Worm (Caenorhabditis elegans) whole organism, mixed stage, embryonic: ENCODE results near the gene srz-102.
"Not testable (repeated sequence)": the region's sequence is repeated elsewhere in the genome, so short reads cannot be mapped to it uniquely, and the experiment has no call there.

ENCODE experiments used
- blmp-1 ChIP-seq: fragments of 150-350 bp; optimal IDR thresholded peaks from 2 replicates; lab custom pipeline; 2014; ENCODE audit warnings: missing biosample characterization, missing genetic modification characterization
- drap-1 ChIP-seq: fragments of 200-800 bp; sonication (Bioruptor generic); optimal IDR thresholded peaks from 3 replicates; lab custom pipeline; 2018; ENCODE audit warnings: mild to moderate bottlenecking, missing genetic modification characterization, missing compliant biosample characterization
- elt-1 ChIP-seq: sonication (generic microtip); optimal IDR thresholded peaks from 2 replicates; lab custom pipeline; 2017; ENCODE audit warnings: missing genetic modification characterization, mild to moderate bottlenecking, missing compliant biosample characterization, antibody characterized with exemption, moderate library complexity, borderline replicate concordance; ENCODE audit not compliant: insufficient read depth

DNA sequence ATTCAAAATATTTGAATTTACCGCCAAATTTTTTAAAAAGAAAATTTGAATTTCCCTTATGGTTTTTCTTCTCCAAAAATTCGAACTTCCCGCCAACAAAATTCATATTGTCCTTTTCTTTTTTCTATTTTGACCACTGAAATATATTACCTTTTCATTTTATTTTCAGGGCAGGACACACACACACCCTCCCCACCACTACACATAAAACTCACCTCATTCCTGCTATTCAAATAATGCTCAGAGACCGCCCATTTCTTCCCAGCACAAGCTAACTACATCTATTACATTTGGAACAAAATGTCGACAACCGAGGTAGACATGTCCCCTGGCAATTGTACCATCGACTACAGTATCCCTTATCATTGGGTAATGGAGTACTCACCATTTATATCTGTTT, 33.1 kb upstream of the srz-102 start, which contains the start of gene W06G6.15:
- TF ChIP-seq blmp-1 (tag; lab: Kevin White, UChicago); elt-1; drap-1 (GFP tag; lab: Kevin White, UChicago): not testable (repeated sequence)
